Worm (Caenorhabditis elegans) whole organism, L1 larva: ENCODE results near the gene F40F8.3.

Experiments
- lin-35 ChIP-seq, 2 experiments: fragments of 150-350 bp; optimal IDR thresholded peaks; 2 replicates each; lab custom pipeline; 2014; ENCODE audit warnings: missing biosample characterization in 2 of 2, missing genetic modification characterization in 2 of 2, missing genetic modification reagents in 2 of 2
- nhr-28 ChIP-seq: fragments of 150-350 bp; optimal IDR thresholded peaks from 2 replicates; lab custom pipeline; 2014; ENCODE audit warnings: missing biosample characterization, missing genetic modification characterization
- nhr-47 ChIP-seq: sonication (generic microtip); optimal IDR thresholded peaks from 2 replicates; lab custom pipeline; 2016; ENCODE audit warnings: mild to moderate bottlenecking, missing genetic modification characterization, moderate library complexity, missing compliant biosample characterization
- sptf-1 ChIP-seq: fragments of 150-350 bp; optimal IDR thresholded peaks from 2 replicates; lab custom pipeline; 2014; ENCODE audit warnings: missing biosample characterization, missing genetic modification characterization
- ztf-4 ChIP-seq: fragments of 150-350 bp; optimal IDR thresholded peaks from 2 replicates; lab custom pipeline; 2014; ENCODE audit warnings: missing biosample characterization, missing genetic modification characterization

- no peak for TF ChIP-seq nhr-47
- TF ChIP-seq ztf-4 (tag; lab: Kevin White, UChicago) = no peak
- no peak for TF ChIP-seq lin-35 (GFP tag; optimal IDR thresholded peaks at IDR 0.05; lab: Kevin White, UChicago)
- TF ChIP-seq nhr-28 = no peak
- TF ChIP-seq sptf-1 (tag; lab: Kevin White, UChicago) = no peak
Observed at ce11 chrII:11128989-11129388, at the start of gene F40F8.3.
